Worm (Caenorhabditis elegans) whole organism, young adult: ENCODE data around the gene T20B12.5.

Source experiments
- B0035.1 ChIP-seq: sonication (generic microtip); optimal IDR thresholded peaks from 2 replicates; lab custom pipeline; 2016; ENCODE audit warnings: missing genetic modification characterization, mild to moderate bottlenecking, missing compliant biosample characterization, missing genotype, missing genetic modification reagents
- C06A6.2 ChIP-seq: fragments of 200-800 bp; sonication (Bioruptor generic); conservative IDR thresholded peaks from 2 replicates; pipeline ENCODE4 v1.3.6; 2022; ENCODE audit warnings: missing genetic modification characterization, missing compliant biosample characterization
- D2030.7 ChIP-seq: fragments of 200-800 bp; sonication (Bioruptor generic); IDR thresholded peaks from 2 replicates; pipeline ENCODE4 v1.3.6; 2022; ENCODE audit warnings: missing genetic modification reagents, missing genetic modification characterization, missing compliant biosample characterization
- F23B12.7 ChIP-seq: sonication (generic microtip); optimal IDR thresholded peaks from 2 replicates; lab custom pipeline; 2017; ENCODE audit warnings: missing genetic modification characterization, mild to moderate bottlenecking, missing compliant biosample characterization, antibody characterized with exemption, moderate library complexity; ENCODE audit not compliant: insufficient read depth
- F49E8.2 ChIP-seq: sonication (generic microtip); optimal IDR thresholded peaks from 3 replicates; lab custom pipeline; 2017; ENCODE audit warnings: missing genetic modification characterization, mild to moderate bottlenecking, missing compliant biosample characterization, antibody characterized with exemption, moderate library complexity; ENCODE audit not compliant: insufficient read depth
- F52B5.7 ChIP-seq: sonication (generic microtip); optimal IDR thresholded peaks from 2 replicates; lab custom pipeline; 2016; ENCODE audit warnings: mild to moderate bottlenecking, missing genetic modification characterization, missing compliant biosample characterization
- F57A8.1 ChIP-seq: fragments of 200-800 bp; sonication (Bioruptor generic); optimal IDR thresholded peaks from 2 replicates; lab custom pipeline; 2018; ENCODE audit warnings: mild to moderate bottlenecking, missing genetic modification characterization, moderate library complexity, missing compliant biosample characterization
- K12H6.12 ChIP-seq: fragments of 200-800 bp; sonication (Bioruptor generic); optimal IDR thresholded peaks from 2 replicates; lab custom pipeline; 2018; ENCODE audit warnings: mild to moderate bottlenecking, missing genetic modification characterization, missing compliant biosample characterization
- T26A5.8 ChIP-seq: sonication (generic microtip); optimal IDR thresholded peaks from 2 replicates; lab custom pipeline; 2016; ENCODE audit warnings: missing genetic modification characterization, missing compliant biosample characterization
- ZK185.1 ChIP-seq: sonication (generic microtip); optimal IDR thresholded peaks from 2 replicates; lab custom pipeline; 2016; ENCODE audit warnings: mild to moderate bottlenecking, missing genetic modification characterization, missing compliant biosample characterization; ENCODE audit not compliant: poor library complexity, severe bottlenecking
- ama-1 ChIP-seq, 3 experiments: fragments of 150-350 bp in 1 of 3; sonication (generic microtip) in 2 of 3; optimal IDR thresholded peaks; 2 replicates each; lab custom pipeline; 2014 to 2018; ENCODE audit warnings: missing biosample characterization in 2 of 3, missing genetic modification characterization in 2 of 3, missing genetic modification reagents in 2 of 3
- aptf-2 ChIP-seq: fragments of 200-800 bp; sonication (Bioruptor generic); conservative IDR thresholded peaks from 2 replicates; pipeline ENCODE4 v1.3.6; 2022; ENCODE audit warnings: missing genetic modification reagents, missing genetic modification characterization, missing compliant biosample characterization
- bed-2 ChIP-seq: fragments of 200-800 bp; sonication (Bioruptor generic); IDR thresholded peaks from 2 replicates; pipeline ENCODE4 v1.3.6; 2022; ENCODE audit warnings: missing genetic modification reagents, missing genetic modification characterization, missing compliant biosample characterization
- ccch-3 ChIP-seq: fragments of 200-800 bp; sonication (Bioruptor generic); optimal IDR thresholded peaks from 2 replicates; lab custom pipeline; 2018; ENCODE audit warnings: mild to moderate bottlenecking, missing genetic modification characterization, missing compliant biosample characterization
- cebp-2 ChIP-seq: fragments of 200-800 bp; sonication (Bioruptor generic); IDR thresholded peaks from 2 replicates; pipeline ENCODE4 v1.3.6; 2022; ENCODE audit warnings: missing genetic modification characterization, missing compliant biosample characterization
- ceh-27 ChIP-seq: fragments of 200-800 bp; sonication (Bioruptor generic); optimal IDR thresholded peaks from 2 replicates; lab custom pipeline; 2018; ENCODE audit warnings: mild to moderate bottlenecking, missing genetic modification characterization, moderate library complexity, missing compliant biosample characterization
- die-1 ChIP-seq: sonication (generic microtip); optimal IDR thresholded peaks from 2 replicates; lab custom pipeline; 2016; ENCODE audit warnings: missing genotype, mild to moderate bottlenecking, missing genetic modification characterization, missing compliant biosample characterization
- dpff-1 ChIP-seq: sonication (generic microtip); optimal IDR thresholded peaks from 2 replicates; lab custom pipeline; 2017; ENCODE audit warnings: mild to moderate bottlenecking, missing genetic modification characterization, missing compliant biosample characterization
- ekl-4 ChIP-seq: fragments of 200-800 bp; sonication (Bioruptor generic); IDR thresholded peaks from 2 replicates; pipeline ENCODE4 v1.3.6; 2022; ENCODE audit warnings: missing genetic modification reagents, missing genetic modification characterization, missing compliant biosample characterization
- gei-17 ChIP-seq: fragments of 200-800 bp; sonication (Bioruptor generic); optimal IDR thresholded peaks from 2 replicates; lab custom pipeline; 2018; ENCODE audit warnings: mild to moderate bottlenecking, missing genetic modification characterization, missing compliant biosample characterization
- hsf-1 ChIP-seq: fragments of 200-800 bp; sonication (Bioruptor generic); IDR thresholded peaks from 2 replicates; pipeline ENCODE4 v1.3.6; 2022; ENCODE audit warnings: missing genetic modification reagents, missing genetic modification characterization, missing compliant biosample characterization
- lin-26 ChIP-seq: fragments of 200-800 bp; sonication (Bioruptor generic); IDR thresholded peaks from 2 replicates; pipeline ENCODE4 v1.3.6; 2022; ENCODE audit warnings: missing genetic modification reagents, missing genetic modification characterization, missing compliant biosample characterization
- lin-54 ChIP-seq: fragments of 200-800 bp; sonication (Bioruptor generic); optimal IDR thresholded peaks from 2 replicates; lab custom pipeline; 2018; ENCODE audit warnings: mild to moderate bottlenecking, missing genetic modification characterization, missing compliant biosample characterization
- madf-6 ChIP-seq: fragments of 200-800 bp; sonication (Bioruptor generic); IDR thresholded peaks from 2 replicates; pipeline ENCODE4 v1.3.6; 2022; ENCODE audit warnings: missing genetic modification reagents, missing genetic modification characterization, missing compliant biosample characterization
- nfya-1 ChIP-seq: sonication (generic microtip); optimal IDR thresholded peaks from 2 replicates; lab custom pipeline; 2017; ENCODE audit warnings: antibody characterized with exemption, missing compliant biosample characterization, missing genetic modification characterization, borderline replicate concordance; ENCODE audit not compliant: insufficient read depth
- nhr-80 ChIP-seq: sonication (generic microtip); optimal IDR thresholded peaks from 2 replicates; lab custom pipeline; 2016; ENCODE audit warnings: missing genetic modification characterization, missing compliant biosample characterization
- nhr-90 ChIP-seq: sonication (generic microtip); optimal IDR thresholded peaks from 2 replicates; lab custom pipeline; 2016; ENCODE audit warnings: missing genotype, mild to moderate bottlenecking, missing genetic modification characterization, missing compliant biosample characterization
- pbrm-1 ChIP-seq: fragments of 200-800 bp; sonication (Bioruptor generic); IDR thresholded peaks from 2 replicates; pipeline ENCODE4 v1.3.6; 2022; ENCODE audit warnings: missing genetic modification reagents, missing genetic modification characterization, missing compliant biosample characterization
- pha-4 ChIP-seq: fragments of 150-350 bp; sonication (generic microtip); optimal IDR thresholded peaks from 2 replicates; lab custom pipeline; 2014; ENCODE audit warnings: missing biosample characterization, missing genetic modification reagents, missing genetic modification characterization
- repo-1 ChIP-seq: sonication (generic microtip); optimal IDR thresholded peaks from 2 replicates; lab custom pipeline; 2017; ENCODE audit warnings: mild to moderate bottlenecking, missing genetic modification characterization, missing compliant biosample characterization
- sea-2 ChIP-seq: fragments of 200-800 bp; sonication (Bioruptor generic); IDR thresholded peaks from 2 replicates; pipeline ENCODE4 v1.3.6; 2022; ENCODE audit warnings: missing genetic modification characterization, missing compliant biosample characterization
- snpc-1.1 ChIP-seq: sonication (generic microtip); optimal IDR thresholded peaks from 2 replicates; lab custom pipeline; 2017; ENCODE audit warnings: missing genetic modification characterization, mild to moderate bottlenecking, missing compliant biosample characterization, antibody characterized with exemption, moderate library complexity, missing genotype, missing genetic modification reagents; ENCODE audit not compliant: insufficient read depth
- snpc-1.3 ChIP-seq: sonication (generic microtip); optimal IDR thresholded peaks from 2 replicates; lab custom pipeline; 2017; ENCODE audit warnings: missing genetic modification characterization, mild to moderate bottlenecking, missing compliant biosample characterization, antibody characterized with exemption, moderate library complexity, missing genotype, missing genetic modification reagents; ENCODE audit not compliant: insufficient read depth
- snpc-4 ChIP-seq, 5 experiments: fragments of 150-350 bp in 1 of 5; sonication (generic microtip) in 4 of 5; optimal IDR thresholded peaks; 2 replicates each; lab custom pipeline; 2014 to 2018; ENCODE audit warnings: missing genetic modification characterization in 5 of 5, missing biosample characterization in 3 of 5, antibody characterized with exemption in 2 of 5, mild to moderate bottlenecking in 2 of 5, missing compliant biosample characterization in 2 of 5, missing genotype in 2 of 5, moderate library complexity in 2 of 5, missing genetic modification reagents in 1 of 5
- somi-1 ChIP-seq: fragments of 200-800 bp; sonication (Bioruptor generic); optimal IDR thresholded peaks from 2 replicates; lab custom pipeline; 2018; ENCODE audit warnings: mild to moderate bottlenecking, missing genetic modification characterization, missing compliant biosample characterization
- tbp1 ChIP-seq: fragments of 200-800 bp; sonication (Bioruptor generic); optimal IDR thresholded peaks from 2 replicates; lab custom pipeline; 2018; ENCODE audit warnings: mild to moderate bottlenecking, missing genetic modification characterization, missing compliant biosample characterization
- unc-62 ChIP-seq: fragments of 150-350 bp; optimal IDR thresholded peaks from 2 replicates; lab custom pipeline; 2014; ENCODE audit warnings: missing biosample characterization, missing genetic modification reagents, missing genetic modification characterization
- xnd-1 ChIP-seq: sonication (generic microtip); optimal IDR thresholded peaks from 2 replicates; lab custom pipeline; 2016; ENCODE audit warnings: missing genotype, missing genetic modification reagents, missing genetic modification characterization, missing compliant biosample characterization
- ztf-25 ChIP-seq: fragments of 200-800 bp; sonication (Bioruptor generic); IDR thresholded peaks from 2 replicates; pipeline ENCODE4 v1.3.6; 2022; ENCODE audit warnings: missing genetic modification reagents, missing genetic modification characterization, missing compliant biosample characterization
- ztf-28 ChIP-seq: fragments of 200-800 bp; sonication (Bioruptor generic); IDR thresholded peaks from 2 replicates; pipeline ENCODE4 v1.3.6; 2022; ENCODE audit warnings: missing genetic modification reagents, missing genetic modification characterization, missing compliant biosample characterization

The T20B12.5 gene

DNA sequence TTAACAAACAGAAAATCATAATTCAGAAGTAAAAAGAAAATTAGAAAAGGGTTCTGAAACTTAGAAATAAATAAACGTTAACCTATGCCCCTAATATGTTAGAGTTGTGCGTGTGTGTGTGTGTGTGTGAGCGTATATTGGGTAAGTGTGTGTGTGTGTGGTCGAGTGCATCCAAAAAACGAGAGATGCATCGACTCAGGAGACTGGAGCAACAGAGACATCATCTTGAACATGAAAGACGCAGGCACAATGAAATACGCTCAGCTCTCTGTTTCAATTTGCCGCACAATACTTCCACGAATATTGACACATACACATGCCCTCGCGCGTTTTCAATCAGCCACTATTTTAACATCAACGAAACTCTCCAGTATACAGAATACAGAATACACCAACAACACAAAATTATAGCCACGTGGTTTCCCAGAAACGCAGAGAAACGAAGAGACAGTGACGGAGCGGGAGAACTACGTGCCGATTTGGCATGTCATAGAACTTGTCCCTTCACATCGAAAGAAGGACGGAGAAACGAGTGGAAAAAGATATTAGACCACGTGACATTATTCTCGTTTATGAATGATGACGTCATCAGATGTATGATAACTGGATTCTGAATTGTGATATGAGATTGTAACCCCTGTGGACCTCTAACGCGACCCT lies 9.4 kb upstream of the T20B12.5 start (continued):
- peak; percentile 33 for TF ChIP-seq die-1 (tag; lab: Kevin White, UChicago)
- peak; percentile 36 for TF ChIP-seq repo-1 (tag; lab: Kevin White, UChicago)
- peak; percentile 49 for TF ChIP-seq gei-17 (GFP tag; lab: Kevin White, UChicago)
- TF ChIP-seq F49E8.2 (tag; lab: Kevin White, UChicago) = no peak
- TF ChIP-seq D2030.7 (GFP tag; lab: Robert Waterston, UW) = no peak
- TF ChIP-seq tbp1 (GFP tag; lab: Kevin White, UChicago) = peak; percentile 63
- TF ChIP-seq pha-4 (tag; lab: Kevin White, UChicago) = no peak
- 0 out of 2 replicates have a peak, but pooled peaks have one; percentile 52 for TF ChIP-seq lin-26
- TF ChIP-seq ztf-28 = no peak
- TF ChIP-seq F23B12.7 (tag; lab: Kevin White, UChicago) = peak; percentile 21
- TF ChIP-seq nhr-80 (tag; lab: Kevin White, UChicago) = peak; percentile 73
- TF ChIP-seq F57A8.1 (GFP tag; lab: Kevin White, UChicago) = no peak
- no peak for TF ChIP-seq T26A5.8 (tag; lab: Kevin White, UChicago)
- peak; percentile 70 for TF ChIP-seq somi-1 (GFP tag; lab: Kevin White, UChicago)
- TF ChIP-seq nhr-90 = peak; percentile 20
- peak; percentile 11 for TF ChIP-seq lin-54
- peak; percentile 50 for TF ChIP-seq ZK185.1 (tag; lab: Kevin White, UChicago)
- peak; percentile 62 for TF ChIP-seq ekl-4 (GFP tag; lab: Robert Waterston, UW)
- TF ChIP-seq sea-2 (GFP tag; lab: Robert Waterston, UW) = no peak

DNA sequence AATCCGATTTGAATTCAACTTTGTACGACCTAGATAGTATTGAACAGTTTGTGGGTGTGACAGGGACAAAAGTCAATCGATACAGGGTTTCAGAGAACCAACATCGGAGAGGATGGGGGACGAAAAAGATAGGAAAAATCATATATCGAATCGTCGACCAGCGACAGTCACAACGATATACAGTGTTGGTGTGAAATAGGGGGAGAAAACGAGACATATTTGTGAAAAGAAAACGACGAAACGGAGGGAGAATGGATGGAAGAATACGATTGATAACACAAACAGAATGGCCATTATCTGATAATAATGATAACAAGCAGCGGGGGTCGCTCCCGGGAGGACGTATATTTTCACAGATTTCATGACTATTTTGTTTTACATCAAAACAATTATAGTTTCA lies 8.5 kb upstream of the T20B12.5 start:
- TF ChIP-seq nhr-80 (tag; lab: Kevin White, UChicago) = peak; percentile 77
- peak; percentile 55 for TF ChIP-seq ama-1 (optimal IDR thresholded peaks at IDR 0.05; lab: Kevin White, UChicago)
- TF ChIP-seq ama-1 (GFP tag; optimal IDR thresholded peaks at IDR 0.05; lab: Kevin White, UChicago) = no peak
- TF ChIP-seq snpc-1.3 = no peak
- TF ChIP-seq ztf-25 (GFP tag; lab: Robert Waterston, UW) = no peak

DNA sequence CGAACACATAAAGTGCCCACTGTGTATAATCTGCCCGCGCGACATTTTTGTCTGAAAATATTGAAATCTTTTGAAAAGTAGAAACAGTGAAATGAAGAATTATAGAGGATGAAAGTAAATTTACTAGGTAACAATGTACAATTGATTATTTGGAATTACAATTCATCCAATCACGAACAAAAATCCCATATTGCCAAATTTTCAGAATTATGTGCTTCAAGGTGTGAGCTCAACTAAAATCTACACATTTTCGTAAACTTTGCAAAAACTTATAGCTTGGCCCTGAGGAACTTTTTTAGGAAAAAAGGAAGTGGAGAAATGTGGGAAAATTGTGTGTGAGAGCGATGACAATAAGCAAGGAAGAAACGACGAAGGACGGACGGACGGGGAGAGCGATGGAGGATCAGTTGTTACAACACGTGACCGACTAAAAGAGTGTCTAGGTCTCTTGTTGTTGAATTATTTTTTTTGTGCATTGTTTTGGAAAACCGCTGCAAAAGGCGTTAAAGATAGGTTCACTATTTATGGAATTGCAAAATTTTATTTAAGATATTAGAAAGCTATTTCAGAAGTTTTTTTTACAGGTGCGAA lies 7.9 kb upstream of the T20B12.5 start, which contains the start of gene mml-1:
Gene mml-1, minus strand, starts transcription at position 51 of the 591 bp plus-strand sequence.
- TF ChIP-seq sea-2 (GFP tag; lab: Robert Waterston, UW) (no peak), nfya-1 (tag; lab: Kevin White, UChicago) (no peak), tbp1 (GFP tag; lab: Kevin White, UChicago) (peak; percentile 6), cebp-2 (GFP tag; lab: Robert Waterston, UW) (no peak), pbrm-1 (0 out of 2 replicates have a peak, but pooled peaks have one; percentile 6), B0035.1 (no peak), unc-62 (no peak), snpc-1.1 (no peak), ama-1 (optimal IDR thresholded peaks at IDR 0.05; lab: Kevin White, UChicago) (peak; percentile 50), ama-1 (GFP tag; optimal IDR thresholded peaks at IDR 0.05; lab: Kevin White, UChicago) (no peak), madf-6 (GFP tag; lab: Robert Waterston, UW) (no peak)
- TF ChIP-seq, all 124 proteins: peak for 3

DNA sequence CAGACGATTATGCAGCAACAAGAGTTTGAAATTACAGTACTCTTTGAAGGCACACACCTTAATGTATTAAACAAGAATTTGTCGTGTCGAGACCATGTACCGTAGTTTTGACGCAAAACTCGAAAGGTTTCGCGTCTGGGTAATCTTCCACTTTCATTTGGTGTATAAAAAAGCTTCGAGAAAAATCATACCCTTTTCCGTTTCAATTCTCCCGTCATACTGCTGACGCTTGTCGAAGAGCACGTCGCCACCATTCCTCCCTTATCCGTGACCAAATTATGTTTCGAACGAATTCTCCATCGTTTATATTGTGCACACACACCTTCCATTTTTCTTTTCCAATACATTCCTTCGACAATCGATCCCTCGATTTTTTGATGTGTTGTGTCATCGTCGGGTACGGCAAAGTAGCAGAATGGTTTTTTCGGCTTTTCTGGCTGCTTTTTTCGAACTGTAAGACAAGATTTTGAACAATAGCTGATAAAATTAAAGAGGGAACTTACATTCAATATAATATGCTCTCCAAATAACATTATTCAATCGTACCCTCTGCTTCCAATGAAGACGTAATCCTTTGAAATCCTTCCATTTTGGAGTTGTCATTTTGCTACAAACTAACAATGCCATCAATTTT lies 7.0 kb upstream of the T20B12.5 start:
- no peak for TF ChIP-seq hsf-1
- no peak for TF ChIP-seq K12H6.12
- TF ChIP-seq aptf-2 (GFP tag; lab: Robert Waterston, UW) = no peak
- TF ChIP-seq xnd-1 (tag; lab: Kevin White, UChicago) = no peak
- TF ChIP-seq ekl-4 (GFP tag; lab: Robert Waterston, UW) = no peak
- TF ChIP-seq bed-2 = no peak
- TF ChIP-seq dpff-1 = no peak
- no peak for TF ChIP-seq F52B5.7 (tag; lab: Kevin White, UChicago)
- no peak for TF ChIP-seq ceh-27 (GFP tag; lab: Kevin White, UChicago)
- no peak for TF ChIP-seq ccch-3
- TF ChIP-seq snpc-4 (GFP tag; optimal IDR thresholded peaks at IDR 0.05; lab: Kevin White, UChicago) = no peak
- no peak for TF ChIP-seq snpc-4 (tag; optimal IDR thresholded peaks at IDR 0.05; lab: Kevin White, UChicago)
- no peak for TF ChIP-seq C06A6.2 (GFP tag; lab: Robert Waterston, UW)
- TF ChIP-seq ztf-28 = no peak
